Worm (Caenorhabditis elegans) whole organism, mixed stage, embryonic: ENCODE results near the gene K10C8.4.

Experiments used
- ceh-83 ChIP-seq: fragments of 200-800 bp; sonication (Bioruptor generic); optimal IDR thresholded peaks from 2 replicates; lab custom pipeline; 2018; ENCODE audit warnings: mild to moderate bottlenecking, missing genetic modification characterization, missing compliant biosample characterization
- elt-1 ChIP-seq: sonication (generic microtip); optimal IDR thresholded peaks from 2 replicates; lab custom pipeline; 2017; ENCODE audit warnings: missing genetic modification characterization, mild to moderate bottlenecking, missing compliant biosample characterization, antibody characterized with exemption, moderate library complexity, borderline replicate concordance; ENCODE audit not compliant: insufficient read depth
- elt-3 ChIP-seq: fragments of 150-350 bp; optimal IDR thresholded peaks from 2 replicates; lab custom pipeline; 2014; ENCODE audit warnings: missing biosample characterization, missing genetic modification characterization
- lin-13 ChIP-seq: fragments of 150-350 bp; optimal IDR thresholded peaks from 2 replicates; lab custom pipeline; 2014; ENCODE audit warnings: missing biosample characterization, missing genetic modification characterization
- mep-1 ChIP-seq: fragments of 150-350 bp; optimal IDR thresholded peaks from 2 replicates; lab custom pipeline; 2017; ENCODE audit warnings: missing biosample characterization, missing genetic modification reagents, missing genetic modification characterization, inconsistent platforms
- snpc-4 ChIP-seq: fragments of 150-350 bp; optimal IDR thresholded peaks from 2 replicates; lab custom pipeline; 2014; ENCODE audit warnings: missing biosample characterization, missing genetic modification characterization
- tbx-8 ChIP-seq: fragments of 200-800 bp; sonication (Bioruptor generic); optimal IDR thresholded peaks from 2 replicates; lab custom pipeline; 2018; ENCODE audit warnings: mild to moderate bottlenecking, missing genetic modification characterization, moderate library complexity, missing compliant biosample characterization
- unc-39 ChIP-seq: fragments of 150-350 bp; optimal IDR thresholded peaks from 2 replicates; lab custom pipeline; 2014; ENCODE audit warnings: missing biosample characterization, missing genetic modification characterization
- unc-62 ChIP-seq: fragments of 150-350 bp; optimal IDR thresholded peaks from 2 replicates; lab custom pipeline; 2014; ENCODE audit warnings: missing biosample characterization, missing genetic modification reagents, missing genetic modification characterization

- TF ChIP-seq unc-62 (GFP tag; lab: Kevin White, UChicago) (no peak), elt-1 (no peak), mep-1 (tag; lab: Kevin White, UChicago) (no peak), snpc-4 (tag; lab: Kevin White, UChicago) (no peak), unc-39 (tag; lab: Kevin White, UChicago) (no peak), lin-13 (no peak), tbx-8 (GFP tag; lab: Kevin White, UChicago) (no peak), elt-3 (tag; lab: Kevin White, UChicago) (no peak), ceh-83 (GFP tag; lab: Kevin White, UChicago) (no peak)
These were observed 45.6 kb downstream of the K10C8.4 start, which contains the start of gene hrg-7 for ce11 chrV:12741684-12742083.
